Worm (Caenorhabditis elegans): ENCODE measurements around the gene Y38E10A.1.

Gene Y38E10A.1

ce11 chrII:12527947-12528346 lies 42.5 kb downstream of the Y38E10A.1 start, which contains the start of gene srx-119:
TSS of gene srx-119 (plus strand) at chrII:12528247.
- TF ChIP-seq ztf-29 (GFP tag; IDR thresholded peaks at IDR 0.05) (no peak), cog-1 (tag; optimal IDR thresholded peaks at IDR 0.05) (no peak), flt-1 (GFP tag; IDR thresholded peaks at IDR 0.05) (no peak), ztf-23 (GFP tag; IDR thresholded peaks at IDR 0.05) (no peak), ref-1 (GFP tag; conservative IDR thresholded peaks at IDR 0.05) (no peak), T22C8.4 (GFP tag; IDR thresholded peaks at IDR 0.05) (no peak), tab-1 (GFP tag; IDR thresholded peaks at IDR 0.05) (no peak), med-1 (GFP tag; optimal IDR thresholded peaks at IDR 0.05; ENCODE audit: insufficient read depth) (no peak), klf-2 (GFP tag; conservative IDR thresholded peaks at IDR 0.05) (no peak)

- TF ChIP-seq ztf-23 (GFP tag; IDR thresholded peaks at IDR 0.05) (no peak), flt-1 (GFP tag; IDR thresholded peaks at IDR 0.05) (no peak), med-1 (GFP tag; optimal IDR thresholded peaks at IDR 0.05; ENCODE audit: insufficient read depth) (no peak)
Measured at ce11 chrII:12525526-12525925, 44.9 kb downstream of the Y38E10A.1 start, which contains the start of gene srx-118. TSS of gene srx-118 (plus strand) at chrII:12525826.
